Fruit fly (Drosophila melanogaster) whole organism, embryonic: ENCODE measurements around the gene CG11378.

Source experiments
- Atf-2 ChIP-seq: fragments of 200-800 bp; sonication (Bioruptor generic); optimal IDR thresholded peaks from 2 replicates; lab custom pipeline; 2016; ENCODE audit warnings: missing biosample characterization, missing genetic modification characterization
- Blimp-1 ChIP-seq: fragments of 200-800 bp; sonication (Bioruptor generic); optimal IDR thresholded peaks from 3 replicates; lab custom pipeline; 2018; ENCODE audit warnings: missing biosample characterization, missing genetic modification characterization, mild to moderate bottlenecking, moderate library complexity, missing genetic modification reagents
- CG14441 ChIP-seq: fragments of 200-800 bp; sonication (Bioruptor generic); IDR thresholded peaks from 2 replicates; pipeline ENCODE4 v1.3.6; 2022; ENCODE audit warnings: missing biosample characterization, missing genetic modification characterization
- CG15011 ChIP-seq: fragments of 200-800 bp; sonication (Bioruptor generic); optimal IDR thresholded peaks from 3 replicates; lab custom pipeline; 2018; ENCODE audit warnings: missing biosample characterization, mild to moderate bottlenecking, missing genetic modification characterization
- CG15601 ChIP-seq: fragments of 200-800 bp; sonication (Bioruptor generic); optimal IDR thresholded peaks from 3 replicates; lab custom pipeline; 2019; ENCODE audit warnings: missing biosample characterization, mild to moderate bottlenecking, missing genetic modification characterization, moderate library complexity
- CG15696 ChIP-seq: fragments of 200-800 bp; sonication (Bioruptor generic); optimal IDR thresholded peaks from 2 replicates; lab custom pipeline; 2019; ENCODE audit warnings: missing biosample characterization, mild to moderate bottlenecking, missing genetic modification characterization, moderate library complexity
- CG1647 ChIP-seq: fragments of 200-800 bp; sonication (Bioruptor generic); optimal IDR thresholded peaks from 3 replicates; lab custom pipeline; 2016; ENCODE audit warnings: missing biosample characterization, missing genetic modification characterization
- CG17385 ChIP-seq: fragments of 200-800 bp; sonication (Bioruptor generic); optimal IDR thresholded peaks from 3 replicates; lab custom pipeline; 2018; ENCODE audit warnings: missing biosample characterization, mild to moderate bottlenecking, missing genetic modification characterization
- CG3838 ChIP-seq: fragments of 200-800 bp; sonication (Bioruptor generic); optimal IDR thresholded peaks from 3 replicates; lab custom pipeline; 2016; ENCODE audit warnings: missing biosample characterization, missing genetic modification characterization
- CG4707 ChIP-seq: fragments of 200-800 bp; sonication (Bioruptor generic); optimal IDR thresholded peaks from 2 replicates; lab custom pipeline; 2018; ENCODE audit warnings: missing biosample characterization, mild to moderate bottlenecking, missing genetic modification characterization, moderate library complexity
- CG7556 ChIP-seq: fragments of 200-800 bp; sonication (Bioruptor generic); optimal IDR thresholded peaks from 2 replicates; lab custom pipeline; 2017; ENCODE audit warnings: missing biosample characterization, mild to moderate bottlenecking, missing genetic modification characterization
- CG7839 ChIP-seq: fragments of 200-800 bp; sonication (Bioruptor generic); optimal IDR thresholded peaks from 3 replicates; lab custom pipeline; 2018; ENCODE audit warnings: missing biosample characterization, mild to moderate bottlenecking, missing genetic modification characterization, moderate library complexity
- CG9609 ChIP-seq: fragments of 200-800 bp; sonication (Bioruptor generic); optimal IDR thresholded peaks from 3 replicates; lab custom pipeline; 2016; ENCODE audit warnings: missing biosample characterization, missing genetic modification characterization
- D ChIP-seq, 2 experiments: fragments of 200-800 bp in 1 of 2; fragments of >200 bp in 1 of 2; sonication (Bioruptor generic) in 1 of 2; optimal IDR thresholded peaks; 2 replicates in 1 of 2; 3 replicates in 1 of 2; lab custom pipeline; 2017; ENCODE audit warnings: mild to moderate bottlenecking in 1 of 2, missing biosample characterization in 1 of 2, missing genetic modification characterization in 1 of 2, missing genetic modification reagents in 1 of 2
- Dfd ChIP-seq, 2 experiments: fragments of >200 bp; optimal IDR thresholded peaks; 2 replicates each; lab custom pipeline; 2017; ENCODE audit warnings: missing biosample characterization in 2 of 2, missing genetic modification characterization in 2 of 2
- GATAe ChIP-seq: fragments of 200-800 bp; sonication (Bioruptor generic); conservative IDR thresholded peaks from 2 replicates; pipeline ENCODE4 v1.3.6; 2022; ENCODE audit warnings: missing biosample characterization, missing genetic modification characterization
- Gsc ChIP-seq: fragments of 200-800 bp; sonication (Bioruptor generic); IDR thresholded peaks from 2 replicates; pipeline ENCODE4 v1.3.6; 2022; ENCODE audit warnings: missing biosample characterization, missing genetic modification characterization
- MTF-1 ChIP-seq: fragments of 200-800 bp; sonication (Bioruptor generic); optimal IDR thresholded peaks from 2 replicates; lab custom pipeline; 2018; ENCODE audit warnings: missing biosample characterization, mild to moderate bottlenecking, missing genetic modification characterization, borderline replicate concordance
- Neu2 ChIP-seq: fragments of 200-800 bp; sonication (Bioruptor generic); optimal IDR thresholded peaks from 3 replicates; lab custom pipeline; 2016; ENCODE audit warnings: missing biosample characterization, missing genetic modification characterization, borderline replicate concordance
- Xbp1 ChIP-seq: fragments of 200-800 bp; sonication (Bioruptor generic); optimal IDR thresholded peaks from 3 replicates; lab custom pipeline; 2016; ENCODE audit warnings: missing biosample characterization, mild to moderate bottlenecking, missing genetic modification characterization
- ac ChIP-seq: fragments of 200-800 bp; sonication (Bioruptor generic); optimal IDR thresholded peaks from 3 replicates; lab custom pipeline; 2017; ENCODE audit warnings: missing biosample characterization, mild to moderate bottlenecking, missing genetic modification characterization
- bcd ChIP-seq: fragments of 200-800 bp; sonication (Bioruptor generic); optimal IDR thresholded peaks from 2 replicates; lab custom pipeline; 2017; ENCODE audit warnings: missing biosample characterization, mild to moderate bottlenecking, missing genetic modification characterization
- cato ChIP-seq: fragments of 200-800 bp; sonication (Bioruptor generic); optimal IDR thresholded peaks from 2 replicates; lab custom pipeline; 2016; ENCODE audit warnings: missing biosample characterization, missing genetic modification characterization, borderline replicate concordance
- chinmo ChIP-seq: fragments of 200-800 bp; sonication (Bioruptor generic); IDR thresholded peaks from 4 replicates; pipeline ENCODE4 v1.3.6; 2022; ENCODE audit warnings: missing biosample characterization, missing genetic modification characterization; ENCODE audit not compliant: partially characterized antibody
- crc ChIP-seq: fragments of 200-800 bp; sonication (Bioruptor generic); optimal IDR thresholded peaks from 2 replicates; lab custom pipeline; 2016; ENCODE audit warnings: missing biosample characterization, missing genetic modification characterization
- danr ChIP-seq: fragments of 200-800 bp; sonication (Bioruptor generic); IDR thresholded peaks from 2 replicates; pipeline ENCODE4 v1.3.6; 2022; ENCODE audit warnings: missing biosample characterization, missing genetic modification characterization
- dati ChIP-seq: fragments of 200-800 bp; sonication (Bioruptor generic); IDR thresholded peaks from 2 replicates; pipeline ENCODE4 v1.3.6; 2022; ENCODE audit warnings: missing biosample characterization, missing genetic modification characterization
- dpn ChIP-seq, 2 experiments: fragments of 200-800 bp; sonication (Bioruptor generic); optimal IDR thresholded peaks; 3 replicates each; lab custom pipeline; 2016; ENCODE audit warnings: missing biosample characterization in 2 of 2, missing genetic modification characterization in 2 of 2
- lbe ChIP-seq: fragments of 200-800 bp; sonication (Bioruptor generic); optimal IDR thresholded peaks from 2 replicates; lab custom pipeline; 2016; ENCODE audit warnings: missing biosample characterization, mild to moderate bottlenecking, missing genetic modification characterization
- onecut ChIP-seq: fragments of 200-800 bp; sonication (Bioruptor generic); IDR thresholded peaks from 2 replicates; pipeline ENCODE4 v1.3.6; 2022; ENCODE audit warnings: missing biosample characterization, missing genetic modification characterization
- ranshi ChIP-seq: fragments of 200-800 bp; sonication (Bioruptor generic); IDR thresholded peaks from 2 replicates; pipeline ENCODE4 v1.3.6; 2022; ENCODE audit warnings: missing biosample characterization, missing genetic modification characterization
- salm ChIP-seq: fragments of 200-800 bp; sonication (Bioruptor generic); optimal IDR thresholded peaks from 2 replicates; lab custom pipeline; 2018; ENCODE audit warnings: missing biosample characterization, mild to moderate bottlenecking, missing genetic modification characterization
- scrt ChIP-seq: fragments of 200-800 bp; sonication (Bioruptor generic); optimal IDR thresholded peaks from 2 replicates; lab custom pipeline; 2018; ENCODE audit warnings: missing biosample characterization, mild to moderate bottlenecking, missing genetic modification characterization, moderate library complexity
- sima ChIP-seq: fragments of 200-800 bp; sonication (Bioruptor generic); optimal IDR thresholded peaks from 2 replicates; lab custom pipeline; 2016; ENCODE audit warnings: missing biosample characterization, missing genetic modification characterization
- tin ChIP-seq: fragments of 200-800 bp; sonication (Bioruptor generic); optimal IDR thresholded peaks from 3 replicates; lab custom pipeline; 2016; ENCODE audit warnings: missing biosample characterization, missing genetic modification characterization
- tll ChIP-seq, 2 experiments: fragments of 200-800 bp in 1 of 2; fragments of >200 bp in 1 of 2; sonication (Bioruptor generic) in 1 of 2; optimal IDR thresholded peaks; 2 replicates each; lab custom pipeline; 2017 to 2019; ENCODE audit warnings: missing biosample characterization in 2 of 2, missing genetic modification characterization in 2 of 2, mild to moderate bottlenecking in 1 of 2, moderate library complexity in 1 of 2
- usp ChIP-seq: fragments of >200 bp; optimal IDR thresholded peaks from 2 replicates; lab custom pipeline; 2017; ENCODE audit warnings: missing biosample characterization, missing genetic modification characterization

The CG11378 gene

dm6 chrX:1197862-1198261 lies 27.2 kb downstream of the CG11378 start:
- no peak for TF ChIP-seq Blimp-1 (GFP tag; lab: Kevin White, UChicago)
- TF ChIP-seq onecut (GFP tag; lab: Robert Waterston, UW): no peak
- no peak for TF ChIP-seq usp
- TF ChIP-seq tin: no peak
- no peak for TF ChIP-seq danr (GFP tag; lab: Robert Waterston, UW)
- no peak for TF ChIP-seq CG14441
- no peak for TF ChIP-seq GATAe (GFP tag; lab: Robert Waterston, UW)
- no peak for TF ChIP-seq Neu2 (GFP tag; lab: Kevin White, UChicago)
- TF ChIP-seq CG3838 (GFP tag; lab: Kevin White, UChicago): no peak
- TF ChIP-seq CG1647 (GFP tag; lab: Kevin White, UChicago): no peak
- TF ChIP-seq dati (GFP tag; lab: Robert Waterston, UW): no peak
- no peak for TF ChIP-seq crc (GFP tag; lab: Kevin White, UChicago)
- no peak for TF ChIP-seq CG9609 (GFP tag; lab: Kevin White, UChicago)
- TF ChIP-seq CG7839 (tag; lab: Kevin White, UChicago): no peak
- no peak for TF ChIP-seq cato (GFP tag; lab: Kevin White, UChicago)

dm6 chrX:1199246-1199645 lies 28.6 kb downstream of the CG11378 start, which contains the start of gene CG14625:
Gene CG14625, plus strand, starts transcription at chrX:1199546.
- no peak for TF ChIP-seq bcd
- no peak for TF ChIP-seq MTF-1 (GFP tag; lab: Kevin White, UChicago)
- peak; percentile 10 for TF ChIP-seq Blimp-1 (GFP tag; lab: Kevin White, UChicago)
- no peak for TF ChIP-seq ranshi (GFP tag; lab: Robert Waterston, UW)

- no peak for TF ChIP-seq CG15011 (GFP tag; lab: Kevin White, UChicago)
- TF ChIP-seq CG17385 (GFP tag; lab: Kevin White, UChicago): no peak
These were observed 32.8 kb downstream of the CG11378 start, which contains the start of gene CG11381 for dm6 chrX:1203477-1203876. Gene CG11381, plus strand, starts transcription at chrX:1203777.

dm6 chrX:1206437-1206836 lies 35.8 kb downstream of the CG11378 start, which contains the start of gene CG14624:
Gene CG14624, plus strand, starts transcription at chrX:1206737.
- no peak for TF ChIP-seq CG15696
- no peak for TF ChIP-seq Xbp1
- TF ChIP-seq salm (tag; lab: Kevin White, UChicago): no peak
- no peak for TF ChIP-seq tll (GFP tag; optimal IDR thresholded peaks at IDR 0.05; lab: Kevin White, UChicago)
- TF ChIP-seq sima (GFP tag; lab: Kevin White, UChicago): no peak
- TF ChIP-seq ac: no peak
- no peak for TF ChIP-seq Dfd (GFP tag; optimal IDR thresholded peaks at IDR 0.05; lab: Kevin White, UChicago)
- no peak for TF ChIP-seq chinmo (GFP tag; lab: Robert Waterston, UW)
- no peak for TF ChIP-seq CG4707
- no peak for TF ChIP-seq D (optimal IDR thresholded peaks at IDR 0.05; lab: Kevin White, UChicago)
- no peak for TF ChIP-seq D (GFP tag; optimal IDR thresholded peaks at IDR 0.05; lab: Kevin White, UChicago)
- no peak for TF ChIP-seq scrt (GFP tag; lab: Kevin White, UChicago)
- no peak for TF ChIP-seq dpn (GFP tag; optimal IDR thresholded peaks at IDR 0.05; lab: Kevin White, UChicago)
- no peak for TF ChIP-seq CG15601
- no peak for TF ChIP-seq Atf-2 (GFP tag; lab: Kevin White, UChicago)
- TF ChIP-seq lbe: no peak
- TF ChIP-seq CG7556 (GFP tag; lab: Kevin White, UChicago): no peak
- TF ChIP-seq Gsc: no peak
- TF ChIP-seq, all 482 proteins: peak for 0
